Worm (Caenorhabditis elegans): ENCODE data around the gene fbxa-82.

ce11 chrV:15055873-15056272 lies 3.5 kb upstream of the fbxa-82 start, which contains the start of gene C25D7.16:
- no peak for TF ChIP-seq unc-62 (GFP tag; optimal IDR thresholded peaks at IDR 0.05)
- TF ChIP-seq ham-2 (GFP tag; optimal IDR thresholded peaks at IDR 0.05), result no peak
- no peak for TF ChIP-seq sem-2 (GFP tag; optimal IDR thresholded peaks at IDR 0.05)
- no peak for TF ChIP-seq nhr-28 (tag; optimal IDR thresholded peaks at IDR 0.05)
- no peak for TF ChIP-seq ztf-11 (tag; optimal IDR thresholded peaks at IDR 0.05)
- no peak for TF ChIP-seq blmp-1 (tag; optimal IDR thresholded peaks at IDR 0.05)

Measured in whole organism, mixed stage, embryonic.